Worm (Caenorhabditis elegans) whole organism, mixed stage, embryonic: Measurements from ENCODE around the gene arr-1.

ENCODE experiments used
- ceh-83 ChIP-seq: fragments of 200-800 bp; sonication (Bioruptor generic); optimal IDR thresholded peaks from 2 replicates; lab custom pipeline; 2018; ENCODE audit warnings: mild to moderate bottlenecking, missing genetic modification characterization, missing compliant biosample characterization
- ces-1 ChIP-seq: fragments of 150-350 bp; optimal IDR thresholded peaks from 2 replicates; lab custom pipeline; 2014; ENCODE audit warnings: missing biosample characterization, missing genetic modification reagents, missing genetic modification characterization
- drap-1 ChIP-seq: fragments of 200-800 bp; sonication (Bioruptor generic); optimal IDR thresholded peaks from 3 replicates; lab custom pipeline; 2018; ENCODE audit warnings: mild to moderate bottlenecking, missing genetic modification characterization, missing compliant biosample characterization
- elt-3 ChIP-seq: fragments of 150-350 bp; optimal IDR thresholded peaks from 2 replicates; lab custom pipeline; 2014; ENCODE audit warnings: missing biosample characterization, missing genetic modification characterization
- nhr-237 ChIP-seq: fragments of 150-350 bp; optimal IDR thresholded peaks from 2 replicates; lab custom pipeline; 2014; ENCODE audit warnings: missing biosample characterization, missing genetic modification characterization
- pha-4 ChIP-seq: fragments of 150-350 bp; optimal IDR thresholded peaks from 2 replicates; lab custom pipeline; 2018; ENCODE audit warnings: missing biosample characterization, missing genetic modification reagents, missing genetic modification characterization
- snpc-4 ChIP-seq: fragments of 150-350 bp; optimal IDR thresholded peaks from 2 replicates; lab custom pipeline; 2014; ENCODE audit warnings: missing biosample characterization, missing genetic modification characterization
- unc-62 ChIP-seq: fragments of 150-350 bp; optimal IDR thresholded peaks from 2 replicates; lab custom pipeline; 2014; ENCODE audit warnings: missing biosample characterization, missing genetic modification reagents, missing genetic modification characterization
- ztf-11 ChIP-seq: fragments of 150-350 bp; optimal IDR thresholded peaks from 2 replicates; lab custom pipeline; 2014; ENCODE audit warnings: missing biosample characterization, missing genetic modification characterization

- TF ChIP-seq snpc-4 (no peak), nhr-237 (tag; lab: Kevin White, UChicago) (no peak), unc-62 (GFP tag; lab: Kevin White, UChicago) (no peak), elt-3 (tag; lab: Kevin White, UChicago) (no peak), pha-4 (tag; lab: Kevin White, UChicago) (no peak), ceh-83 (GFP tag; lab: Kevin White, UChicago) (no peak), ztf-11 (tag; lab: Kevin White, UChicago) (no peak), ces-1 (GFP tag; lab: Kevin White, UChicago) (no peak), drap-1 (no peak)
These were observed 14.6 kb upstream of the arr-1 start for ce11 chrX:936013-936412.
